Fruit fly (Drosophila melanogaster): ENCODE measurements around the gene sowah.

Gene sowah

dm6 chr3L:12589972-12590606 is 17.7 kb upstream of the sowah start (continued):
- TF ChIP-seq CG10979 (tag; optimal IDR thresholded peaks at IDR 0.05) (peak; percentile 51), Antp (GFP tag; optimal IDR thresholded peaks at IDR 0.05) (no peak), CG12299 (tag; optimal IDR thresholded peaks at IDR 0.05) (no peak), fd3F (GFP tag; optimal IDR thresholded peaks at IDR 0.05) (no peak), cg (GFP tag; optimal IDR thresholded peaks at IDR 0.05) (peak; percentile 42), Oli (tag; optimal IDR thresholded peaks at IDR 0.05) (peak; percentile 18), CG4820 (GFP tag; optimal IDR thresholded peaks at IDR 0.05) (peak; percentile 6), lola (GFP tag; optimal IDR thresholded peaks at IDR 0.05) (peak in 1 of 3 experiments; percentile 55), phol (tag; optimal IDR thresholded peaks at IDR 0.05) (peak; percentile 38), kah (GFP tag; optimal IDR thresholded peaks at IDR 0.05) (no peak), bsh (GFP tag; optimal IDR thresholded peaks at IDR 0.05) (peak in 1 of 2 experiments; percentile 33), CG12769 (tag; optimal IDR thresholded peaks at IDR 0.05) (no peak), caup (GFP tag; optimal IDR thresholded peaks at IDR 0.05; ENCODE audit: severe bottlenecking) (no peak), ham (GFP tag; IDR thresholded peaks at IDR 0.05) (no peak), CG34376 (GFP tag; optimal IDR thresholded peaks at IDR 0.05) (no peak), sim (GFP tag; IDR thresholded peaks at IDR 0.05) (no peak), Dfd (GFP tag; optimal IDR thresholded peaks at IDR 0.05) (no peak), Hmr (GFP tag; optimal IDR thresholded peaks at IDR 0.05) (no peak), btn (GFP tag; optimal IDR thresholded peaks at IDR 0.05) (no peak), ara (GFP tag; IDR thresholded peaks at IDR 0.05) (peak; percentile 68), en (GFP tag; optimal IDR thresholded peaks at IDR 0.05) (no peak), CG13123 (GFP tag; optimal IDR thresholded peaks at IDR 0.05) (no peak), Ssrp (tag; optimal IDR thresholded peaks at IDR 0.05) (peak; percentile 2), BEAF-32 (GFP tag; optimal IDR thresholded peaks at IDR 0.05) (no peak), ERR (GFP tag; optimal IDR thresholded peaks at IDR 0.05) (no peak), MTF-1 (GFP tag; optimal IDR thresholded peaks at IDR 0.05; ENCODE audit: borderline replicate concordance) (no peak), nau (GFP tag; optimal IDR thresholded peaks at IDR 0.05) (no peak), Nf-YA (GFP tag; IDR thresholded peaks at IDR 0.05) (no peak), ATbp (GFP tag; optimal IDR thresholded peaks at IDR 0.05) (no peak), CG16815 (GFP tag; optimal IDR thresholded peaks at IDR 0.05) (peak; percentile 18), grau (tag; optimal IDR thresholded peaks at IDR 0.05) (peak; percentile 8), zf30C (GFP tag; optimal IDR thresholded peaks at IDR 0.05) (peak; percentile 44), HmgZ (tag; optimal IDR thresholded peaks at IDR 0.05) (no peak), Xbp1 (GFP tag; optimal IDR thresholded peaks at IDR 0.05) (no peak), CG15269 (tag; optimal IDR thresholded peaks at IDR 0.05) (no peak), Adf1 (GFP tag; IDR thresholded peaks at IDR 0.05) (no peak), CG8478 (optimal IDR thresholded peaks at IDR 0.05) (no peak), CG7839 (tag; optimal IDR thresholded peaks at IDR 0.05) (peak; percentile 14), CG10267 (tag; optimal IDR thresholded peaks at IDR 0.05) (peak; percentile 31), CG14710 (tag; optimal IDR thresholded peaks at IDR 0.05) (peak; percentile 44), cato (GFP tag; optimal IDR thresholded peaks at IDR 0.05; ENCODE audit: borderline replicate concordance) (no peak), Doc3 (GFP tag; IDR thresholded peaks at IDR 0.05; ENCODE audit: partially characterized antibody) (no peak), CG9727 (GFP tag; optimal IDR thresholded peaks at IDR 0.05) (peak; percentile 60), CG8388 (GFP tag; optimal IDR thresholded peaks at IDR 0.05) (peak; percentile 90), gfzf (GFP tag; optimal IDR thresholded peaks at IDR 0.05) (no peak), CG8089 (GFP tag; optimal IDR thresholded peaks at IDR 0.05) (no peak), gem (tag; optimal IDR thresholded peaks at IDR 0.05) (peak; percentile 56), CG17829 (tag; optimal IDR thresholded peaks at IDR 0.05) (peak; percentile 38), CG18262 (tag; optimal IDR thresholded peaks at IDR 0.05) (peak; percentile 65)
